Worm (Caenorhabditis elegans): ENCODE measurements around the gene rbm-17.

The rbm-17 gene

ce11 chrIV:11659794-11660312 is 21.7 kb downstream of the rbm-17 start, which contains the start of gene ZK792.1:
Gene ZK792.1, plus strand, starts transcription at chrIV:11659844.
- no peak for TF ChIP-seq unc-62 (GFP tag; optimal IDR thresholded peaks at IDR 0.05)

ce11 chrIV:11665010-11665409 is 26.9 kb downstream of the rbm-17 start, which contains the start of gene ZK809.9:
Gene ZK809.9, plus strand, starts transcription at chrIV:11665310.
- TF ChIP-seq unc-62 (GFP tag; optimal IDR thresholded peaks at IDR 0.05), result no peak

- TF ChIP-seq unc-62 (GFP tag; optimal IDR thresholded peaks at IDR 0.05), result no peak
Measured at ce11 chrIV:11668001-11668400, 29.9 kb downstream of the rbm-17 start, which contains the start of gene atg-4.2. Gene atg-4.2, plus strand, starts transcription at chrIV:11668024.

ce11 chrIV:11673543-11673942 is 35.4 kb downstream of the rbm-17 start, which contains the start of gene inx-8:
Gene inx-8, plus strand, starts transcription at chrIV:11673843.
- TF ChIP-seq unc-62 (GFP tag; optimal IDR thresholded peaks at IDR 0.05), result no peak

ce11 chrIV:11676054-11676453 is 37.9 kb downstream of the rbm-17 start, which contains the start of gene inx-9:
Gene inx-9, plus strand, starts transcription at chrIV:11676354.
- no peak for TF ChIP-seq unc-62 (GFP tag; optimal IDR thresholded peaks at IDR 0.05)

- TF ChIP-seq unc-62 (GFP tag; optimal IDR thresholded peaks at IDR 0.05), result no peak
Measured at ce11 chrIV:11681905-11682304, 43.8 kb downstream of the rbm-17 start, which contains the start of gene ZK792.4. Gene ZK792.4, minus strand, starts transcription at chrIV:11682005.

- no peak for TF ChIP-seq unc-62 (GFP tag; optimal IDR thresholded peaks at IDR 0.05)
Measured at ce11 chrIV:11688018-11688417, 49.9 kb downstream of the rbm-17 start, which contains the start of gene ZK792.5. Gene ZK792.5, minus strand, starts transcription at chrIV:11688118.
